Fruit fly (Drosophila melanogaster): Measurements from ENCODE around the gene CG33298.

Gene CG33298

DNA sequence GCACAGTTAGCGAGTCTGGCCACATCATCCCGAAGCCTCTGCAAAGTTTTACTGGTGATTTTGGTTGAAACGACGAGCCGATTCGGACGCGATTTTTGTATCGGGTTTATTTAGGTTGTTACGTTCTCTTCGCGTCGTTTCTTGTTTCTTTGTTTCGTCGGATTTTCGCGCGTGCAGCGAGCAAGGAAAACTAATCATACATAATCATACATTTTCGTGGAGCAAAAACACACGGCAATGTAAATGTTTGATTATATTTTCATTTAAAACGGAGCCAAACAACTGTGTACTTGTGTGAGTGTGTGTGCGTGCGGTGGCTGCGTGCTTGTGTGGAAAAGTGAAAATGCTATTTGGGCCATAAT is at the start of gene CG33298:
TSS of gene CG33298 (plus strand) at position 57 of the 362 bp plus-strand sequence.
- TF ChIP-seq bab1 (GFP tag; optimal IDR thresholded peaks at IDR 0.05) (peak; percentile 72), CG12768 (GFP tag; optimal IDR thresholded peaks at IDR 0.05) (no peak), Mnt (GFP tag; optimal IDR thresholded peaks at IDR 0.05) (peak; percentile 41), ovo (GFP tag; optimal IDR thresholded peaks at IDR 0.05) (no peak), tj (GFP tag; optimal IDR thresholded peaks at IDR 0.05) (peak; percentile 14), CG7101 (tag; optimal IDR thresholded peaks at IDR 0.05) (peak; percentile 9)

DNA sequence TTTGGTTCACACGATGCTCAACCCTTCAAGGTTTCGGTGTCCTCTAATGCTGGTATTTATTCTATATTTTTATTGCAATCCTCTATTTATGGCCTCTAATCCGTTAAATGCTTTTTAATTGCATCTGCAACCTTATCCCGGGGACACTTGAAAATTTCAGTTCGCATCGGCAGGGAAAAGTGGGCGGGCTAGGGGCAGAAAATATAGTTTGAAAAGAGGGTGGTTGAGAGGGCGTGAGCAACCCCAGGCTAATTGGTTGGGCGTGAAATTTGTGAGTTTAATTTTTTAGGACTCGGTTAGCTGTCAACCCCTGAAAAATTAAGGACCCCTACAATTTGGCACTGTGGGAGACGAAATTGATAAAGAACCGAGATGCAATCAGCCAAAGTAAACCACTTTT is 49.5 kb upstream of the CG33298 start:
- TF ChIP-seq toe (GFP tag; optimal IDR thresholded peaks at IDR 0.05) (no peak), CG12768 (GFP tag; optimal IDR thresholded peaks at IDR 0.05) (no peak), cnc (optimal IDR thresholded peaks at IDR 0.05) (no peak), CG5204 (GFP tag; optimal IDR thresholded peaks at IDR 0.05) (no peak), CG33017 (tag; optimal IDR thresholded peaks at IDR 0.05) (no peak), CG14711 (tag; optimal IDR thresholded peaks at IDR 0.05) (no peak), CG11617 (GFP tag; optimal IDR thresholded peaks at IDR 0.05) (no peak), cic (GFP tag; optimal IDR thresholded peaks at IDR 0.05) (no peak)

DNA sequence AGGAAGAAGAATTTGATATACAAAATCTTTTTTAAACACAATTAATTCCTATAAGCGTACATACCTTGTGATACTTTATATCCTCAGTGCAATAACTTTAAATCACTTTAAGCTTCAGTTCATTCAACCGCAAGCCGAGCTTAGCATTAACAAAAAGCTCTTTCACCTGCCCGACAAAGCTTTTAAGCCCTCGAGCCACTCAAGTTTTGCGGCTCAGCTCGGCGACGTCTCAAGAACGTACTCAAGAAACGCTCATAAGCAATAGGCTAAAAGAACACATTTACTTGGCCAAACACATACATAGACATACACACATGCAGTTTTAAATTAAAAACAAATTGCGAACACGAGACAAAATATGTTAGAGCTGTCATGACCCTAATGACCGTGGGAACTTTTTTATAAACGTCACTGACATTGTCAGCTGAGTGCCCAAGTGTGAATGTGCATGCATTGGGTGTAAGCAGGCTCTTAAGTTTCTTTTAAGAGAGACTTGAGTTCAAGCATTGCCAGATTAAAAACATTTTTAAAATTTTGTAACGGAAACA is 48.8 kb upstream of the CG33298 start:
- no peak for TF ChIP-seq Crg-1 (GFP tag; optimal IDR thresholded peaks at IDR 0.05)
- TF ChIP-seq CG5204 (GFP tag; optimal IDR thresholded peaks at IDR 0.05): no peak
- no peak for TF ChIP-seq pad (GFP tag; optimal IDR thresholded peaks at IDR 0.05)
- no peak for TF ChIP-seq ovo (GFP tag; optimal IDR thresholded peaks at IDR 0.05)
- TF ChIP-seq tj (GFP tag; optimal IDR thresholded peaks at IDR 0.05): no peak
- no peak for TF ChIP-seq Clk (GFP tag; optimal IDR thresholded peaks at IDR 0.05)
- TF ChIP-seq CG33017 (tag; optimal IDR thresholded peaks at IDR 0.05): no peak
- no peak for TF ChIP-seq CG7045 (GFP tag; optimal IDR thresholded peaks at IDR 0.05)
- no peak for TF ChIP-seq kay (GFP tag; ENCODE audit: borderline replicate concordance)
- no peak for TF ChIP-seq Hr96 (GFP tag; optimal IDR thresholded peaks at IDR 0.05)
- no peak for TF ChIP-seq CG14711 (tag; optimal IDR thresholded peaks at IDR 0.05)
- no peak for TF ChIP-seq toe (GFP tag; optimal IDR thresholded peaks at IDR 0.05)
- no peak for TF ChIP-seq cic (GFP tag; optimal IDR thresholded peaks at IDR 0.05)
- TF ChIP-seq Mnt (GFP tag; optimal IDR thresholded peaks at IDR 0.05): no peak
- TF ChIP-seq bab1 (GFP tag; optimal IDR thresholded peaks at IDR 0.05): no peak
- no peak for TF ChIP-seq cnc (optimal IDR thresholded peaks at IDR 0.05)
- TF ChIP-seq CG1620 (GFP tag; optimal IDR thresholded peaks at IDR 0.05): no peak

- TF ChIP-seq CG7101 (tag; optimal IDR thresholded peaks at IDR 0.05) (no peak), CG33017 (tag; optimal IDR thresholded peaks at IDR 0.05) (no peak), tj (GFP tag; optimal IDR thresholded peaks at IDR 0.05) (peak; percentile 58), Clk (GFP tag; optimal IDR thresholded peaks at IDR 0.05) (no peak), bab1 (GFP tag; optimal IDR thresholded peaks at IDR 0.05) (no peak), Crg-1 (GFP tag; optimal IDR thresholded peaks at IDR 0.05) (no peak), Hr96 (GFP tag; optimal IDR thresholded peaks at IDR 0.05) (no peak), pad (GFP tag; optimal IDR thresholded peaks at IDR 0.05) (peak; percentile 9)
These were observed 47.5 kb upstream of the CG33298 start for dm6 chr2L:9447816-9448215.

- TF ChIP-seq CG11617 (GFP tag; optimal IDR thresholded peaks at IDR 0.05) (no peak), CG14711 (tag; optimal IDR thresholded peaks at IDR 0.05) (peak; percentile 4), Hr96 (GFP tag; optimal IDR thresholded peaks at IDR 0.05) (no peak), pad (GFP tag; optimal IDR thresholded peaks at IDR 0.05) (no peak), CG1620 (GFP tag; optimal IDR thresholded peaks at IDR 0.05) (no peak), Clk (GFP tag; optimal IDR thresholded peaks at IDR 0.05) (no peak), CG5204 (GFP tag; optimal IDR thresholded peaks at IDR 0.05) (peak; percentile 8), toe (GFP tag; optimal IDR thresholded peaks at IDR 0.05) (no peak), cnc (optimal IDR thresholded peaks at IDR 0.05) (no peak), CG33017 (tag; optimal IDR thresholded peaks at IDR 0.05) (no peak), CG7045 (GFP tag; optimal IDR thresholded peaks at IDR 0.05) (no peak), cic (GFP tag; optimal IDR thresholded peaks at IDR 0.05) (no peak)
These were observed 46.7 kb upstream of the CG33298 start for dm6 chr2L:9448322-9449256.

DNA sequence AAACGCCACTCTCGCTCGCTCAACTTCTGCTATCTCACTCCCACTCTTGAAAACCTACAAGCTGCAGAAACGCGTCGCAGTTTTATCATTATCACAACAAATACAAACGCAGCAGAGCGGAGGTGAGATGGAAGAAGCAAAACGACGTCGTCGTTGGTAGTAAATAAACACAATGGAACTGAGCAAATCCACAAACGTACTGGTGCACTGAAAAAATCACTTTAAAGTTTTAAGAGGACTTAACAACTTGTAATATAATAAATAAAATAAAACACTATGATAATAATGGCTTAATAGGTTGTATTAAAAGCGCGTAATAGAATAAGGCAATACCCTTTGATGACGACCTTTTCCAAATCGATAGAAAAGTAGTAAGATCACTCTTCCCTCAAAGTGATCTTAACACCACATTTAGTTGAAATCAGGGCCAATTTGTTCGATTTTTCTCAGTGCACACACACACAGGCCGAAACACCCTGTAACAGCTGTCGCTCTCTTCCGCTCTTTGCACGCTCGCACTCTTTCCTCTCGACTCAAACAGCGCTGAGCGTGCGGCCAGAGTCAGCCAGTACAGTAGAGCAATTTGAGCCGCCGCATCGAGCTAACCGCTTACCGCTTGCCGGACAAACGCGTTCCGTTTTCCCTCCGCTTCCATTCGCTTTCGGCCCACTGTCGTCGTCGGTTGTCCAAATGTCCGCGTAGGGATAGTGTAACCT is 45.9 kb upstream of the CG33298 start:
- TF ChIP-seq cnc (optimal IDR thresholded peaks at IDR 0.05): no peak
- peak; percentile 76 for TF ChIP-seq Hr96 (GFP tag; optimal IDR thresholded peaks at IDR 0.05)
- peak; percentile 74 for TF ChIP-seq tj (GFP tag; optimal IDR thresholded peaks at IDR 0.05)
- peak; percentile 95 for TF ChIP-seq CG7045 (GFP tag; optimal IDR thresholded peaks at IDR 0.05)
- TF ChIP-seq cic (GFP tag; optimal IDR thresholded peaks at IDR 0.05): peak; percentile 93
- TF ChIP-seq toe (GFP tag; optimal IDR thresholded peaks at IDR 0.05): peak; percentile 88
- TF ChIP-seq Crg-1 (GFP tag; optimal IDR thresholded peaks at IDR 0.05): peak; percentile 88
- peak; percentile 84 for TF ChIP-seq ovo (GFP tag; optimal IDR thresholded peaks at IDR 0.05)
- peak; percentile 93 for TF ChIP-seq CG5204 (GFP tag; optimal IDR thresholded peaks at IDR 0.05)
- TF ChIP-seq CG7101 (tag; optimal IDR thresholded peaks at IDR 0.05): peak; percentile 95
- peak; percentile 95 for TF ChIP-seq kay (GFP tag; ENCODE audit: borderline replicate concordance)
- TF ChIP-seq CG12768 (GFP tag; optimal IDR thresholded peaks at IDR 0.05): peak; percentile 94
- TF ChIP-seq pad (GFP tag; optimal IDR thresholded peaks at IDR 0.05): peak; percentile 87
- peak; percentile 83 for TF ChIP-seq CG14711 (tag; optimal IDR thresholded peaks at IDR 0.05)
- peak; percentile 97 for TF ChIP-seq CG11617 (GFP tag; optimal IDR thresholded peaks at IDR 0.05)
- peak; percentile 80 for TF ChIP-seq Mnt (GFP tag; optimal IDR thresholded peaks at IDR 0.05)
- TF ChIP-seq CG33017 (tag; optimal IDR thresholded peaks at IDR 0.05): peak; percentile 92
- TF ChIP-seq CG1620 (GFP tag; optimal IDR thresholded peaks at IDR 0.05): peak; percentile 90
- peak; percentile 96 for TF ChIP-seq bab1 (GFP tag; optimal IDR thresholded peaks at IDR 0.05)
- TF ChIP-seq Clk (GFP tag; optimal IDR thresholded peaks at IDR 0.05): peak; percentile 95

Data from whole organism, adult.